Fruit fly (Drosophila melanogaster) whole organism, embryonic: Measurements from ENCODE around the gene Srr.
A peak's percentile ranks its signal among the peaks of the same experiment; 100 is the strongest.

ENCODE experiments used
- Awh ChIP-seq: fragments of 200-800 bp; sonication (Bioruptor generic); IDR thresholded peaks from 2 replicates; pipeline ENCODE4, ENCODE4 v1.3.6; 2022; ENCODE audit warnings: missing biosample characterization, missing genetic modification characterization
- Bgb ChIP-seq: fragments of 200-800 bp; sonication (Bioruptor generic); IDR thresholded peaks from 2 replicates; pipeline ENCODE4 v1.3.6; 2022; ENCODE audit warnings: missing biosample characterization, missing genetic modification characterization; ENCODE audit not compliant: partially characterized antibody
- Blimp-1 ChIP-seq: fragments of 200-800 bp; sonication (Bioruptor generic); optimal IDR thresholded peaks from 3 replicates; lab custom pipeline; 2018; ENCODE audit warnings: missing biosample characterization, missing genetic modification characterization, mild to moderate bottlenecking, moderate library complexity, missing genetic modification reagents
- CG10147 ChIP-seq: fragments of 200-800 bp; sonication (Bioruptor generic); optimal IDR thresholded peaks from 2 replicates; lab custom pipeline; 2019; ENCODE audit warnings: missing biosample characterization, mild to moderate bottlenecking, missing genetic modification characterization, moderate library complexity
- CG10565 ChIP-seq: fragments of 200-800 bp; sonication (Bioruptor generic); optimal IDR thresholded peaks from 3 replicates; lab custom pipeline; 2016; ENCODE audit warnings: missing biosample characterization, mild to moderate bottlenecking, missing genetic modification characterization
- CG1602 ChIP-seq: fragments of 200-800 bp; sonication (Bioruptor generic); optimal IDR thresholded peaks from 3 replicates; lab custom pipeline; 2016; ENCODE audit warnings: missing biosample characterization, missing genetic modification characterization
- CG1603 ChIP-seq: fragments of 200-800 bp; sonication (Bioruptor generic); optimal IDR thresholded peaks from 2 replicates; lab custom pipeline; 2019; ENCODE audit warnings: missing biosample characterization, mild to moderate bottlenecking, missing genetic modification characterization, moderate library complexity
- CG17361 ChIP-seq: fragments of 200-800 bp; sonication (Bioruptor generic); IDR thresholded peaks from 3 replicates; pipeline ENCODE4 v1.3.6; 2022; ENCODE audit warnings: missing biosample characterization, missing genetic modification characterization
- CG17568 ChIP-seq: fragments of 200-800 bp; sonication (Bioruptor generic); optimal IDR thresholded peaks from 2 replicates; lab custom pipeline; 2018; ENCODE audit warnings: missing biosample characterization, mild to moderate bottlenecking, missing genetic modification characterization, moderate library complexity
- CG17912 ChIP-seq: fragments of 200-800 bp; sonication (Bioruptor generic); optimal IDR thresholded peaks from 2 replicates; lab custom pipeline; 2018; ENCODE audit warnings: missing biosample characterization, mild to moderate bottlenecking, missing genetic modification characterization
- CG30403 ChIP-seq: fragments of 200-800 bp; sonication (Bioruptor generic); optimal IDR thresholded peaks from 3 replicates; lab custom pipeline; 2016; ENCODE audit warnings: missing biosample characterization, missing genetic modification characterization
- CG32532 ChIP-seq: fragments of 200-800 bp; sonication (Bioruptor generic); IDR thresholded peaks from 2 replicates; pipeline ENCODE4 v1.3.6; 2022; ENCODE audit warnings: missing biosample characterization, missing genetic modification characterization
- CG32772 ChIP-seq: fragments of 200-800 bp; sonication (Bioruptor generic); IDR thresholded peaks from 2 replicates; pipeline ENCODE4 v1.3.6; 2022; ENCODE audit warnings: missing biosample characterization, missing genetic modification characterization
- CG3281 ChIP-seq: fragments of 200-800 bp; sonication (Bioruptor generic); optimal IDR thresholded peaks from 3 replicates; lab custom pipeline; 2017; ENCODE audit warnings: missing biosample characterization, mild to moderate bottlenecking, missing genetic modification characterization
- CG43689 ChIP-seq: fragments of 200-800 bp; sonication (Bioruptor generic); IDR thresholded peaks from 2 replicates; pipeline ENCODE4 v1.3.6; 2022; ENCODE audit warnings: missing biosample characterization, missing genetic modification characterization
- CG4404 ChIP-seq: fragments of 200-800 bp; sonication (Bioruptor generic); IDR thresholded peaks from 2 replicates; pipeline ENCODE4 v1.3.6; 2022; ENCODE audit warnings: missing biosample characterization, missing genetic modification characterization
- CG6175 ChIP-seq: fragments of 200-800 bp; sonication (Bioruptor generic); IDR thresholded peaks from 3 replicates; pipeline ENCODE4 v1.3.6; 2022; ENCODE audit warnings: missing biosample characterization, missing genetic modification characterization
- CG6272 ChIP-seq: fragments of 200-800 bp; sonication (Bioruptor generic); IDR thresholded peaks from 2 replicates; pipeline ENCODE4 v1.3.6; 2022; ENCODE audit warnings: missing biosample characterization, missing genetic modification characterization
- CG6689 ChIP-seq: fragments of 200-800 bp; sonication (Bioruptor generic); IDR thresholded peaks from 2 replicates; pipeline ENCODE4 v1.3.6; 2022; ENCODE audit warnings: missing biosample characterization, missing genetic modification characterization
- CG7987 ChIP-seq: fragments of 200-800 bp; sonication (Bioruptor generic); optimal IDR thresholded peaks from 2 replicates; lab custom pipeline; 2018; ENCODE audit warnings: missing biosample characterization, mild to moderate bottlenecking, missing genetic modification characterization, moderate library complexity
- CG9932 ChIP-seq: fragments of 200-800 bp; sonication (Bioruptor generic); IDR thresholded peaks from 2 replicates; pipeline ENCODE4 v1.3.6; 2022; ENCODE audit warnings: missing biosample characterization, missing genetic modification characterization
- H15 ChIP-seq: fragments of 200-800 bp; sonication (Bioruptor generic); IDR thresholded peaks from 3 replicates; pipeline ENCODE4 v1.3.6; 2022; ENCODE audit warnings: missing biosample characterization, missing genetic modification characterization
- Hr39 ChIP-seq: fragments of >200 bp; optimal IDR thresholded peaks from 2 replicates; lab custom pipeline; 2017
- MBD-R2 ChIP-seq: fragments of 200-800 bp; sonication (Bioruptor generic); IDR thresholded peaks from 2 replicates; pipeline ENCODE4 v1.3.6; 2022; ENCODE audit warnings: missing biosample characterization, missing genetic modification characterization
- MTF-1 ChIP-seq: fragments of 200-800 bp; sonication (Bioruptor generic); optimal IDR thresholded peaks from 2 replicates; lab custom pipeline; 2018; ENCODE audit warnings: missing biosample characterization, mild to moderate bottlenecking, missing genetic modification characterization, borderline replicate concordance
- Neu2 ChIP-seq: fragments of 200-800 bp; sonication (Bioruptor generic); optimal IDR thresholded peaks from 3 replicates; lab custom pipeline; 2016; ENCODE audit warnings: missing biosample characterization, missing genetic modification characterization, borderline replicate concordance
- NfI ChIP-seq: fragments of 200-800 bp; sonication (Bioruptor generic); optimal IDR thresholded peaks from 3 replicates; lab custom pipeline; 2018; ENCODE audit warnings: missing biosample characterization, mild to moderate bottlenecking, missing genetic modification characterization, moderate library complexity
- Oaz ChIP-seq: fragments of 200-800 bp; sonication (Bioruptor generic); IDR thresholded peaks from 2 replicates; pipeline ENCODE4 v1.3.6; 2022; ENCODE audit warnings: missing biosample characterization, missing genetic modification characterization
- Oli ChIP-seq: fragments of 200-800 bp; sonication (Bioruptor generic); optimal IDR thresholded peaks from 2 replicates; lab custom pipeline; 2018; ENCODE audit warnings: missing biosample characterization, mild to moderate bottlenecking, missing genetic modification characterization, moderate library complexity
- Sry-δ ChIP-seq: fragments of 200-800 bp; sonication (Bioruptor generic); optimal IDR thresholded peaks from 2 replicates; lab custom pipeline; 2016; ENCODE audit warnings: missing biosample characterization, missing genetic modification characterization
- TFAM ChIP-seq: fragments of 200-800 bp; sonication (Bioruptor generic); optimal IDR thresholded peaks from 2 replicates; lab custom pipeline; 2017; ENCODE audit warnings: missing biosample characterization, missing genetic modification characterization, inconsistent platforms
- amos ChIP-seq: fragments of 200-800 bp; sonication (Bioruptor generic); IDR thresholded peaks from 2 replicates; pipeline ENCODE4 v1.3.6; 2022; ENCODE audit warnings: missing biosample characterization, missing genetic modification characterization; ENCODE audit not compliant: partially characterized antibody
- aop ChIP-seq: fragments of 200-800 bp; sonication (Bioruptor generic); IDR thresholded peaks from 2 replicates; pipeline ENCODE4 v1.3.6; 2022; ENCODE audit warnings: missing biosample characterization, missing genetic modification characterization
- ash1 ChIP-seq: fragments of 200-800 bp; sonication (Bioruptor generic); optimal IDR thresholded peaks from 2 replicates; lab custom pipeline; 2018; ENCODE audit warnings: missing biosample characterization, mild to moderate bottlenecking, missing genetic modification characterization
- bab2 ChIP-seq: fragments of 200-800 bp; sonication (Bioruptor generic); optimal IDR thresholded peaks from 2 replicates; lab custom pipeline; 2016; ENCODE audit warnings: missing biosample characterization, missing genetic modification characterization
- ci ChIP-seq: fragments of 200-800 bp; sonication (Bioruptor generic); IDR thresholded peaks from 3 replicates; pipeline ENCODE4 v1.3.6; 2022; ENCODE audit warnings: missing biosample characterization, missing genetic modification characterization
- esg ChIP-seq: fragments of 200-800 bp; sonication (Bioruptor generic); conservative IDR thresholded peaks from 2 replicates; pipeline ENCODE4 v1.3.6; 2022; ENCODE audit warnings: missing biosample characterization, missing genetic modification characterization
- grau ChIP-seq: fragments of 200-800 bp; optimal IDR thresholded peaks from 3 replicates; lab custom pipeline; 2019; ENCODE audit warnings: missing biosample characterization, mild to moderate bottlenecking, missing genetic modification characterization, moderate library complexity
- hbn ChIP-seq: fragments of 200-800 bp; sonication (Bioruptor generic); IDR thresholded peaks from 2 replicates; pipeline ENCODE4 v1.3.6; 2022; ENCODE audit warnings: missing biosample characterization, missing genetic modification characterization; ENCODE audit not compliant: partially characterized antibody
- hkb ChIP-seq, 2 experiments: fragments of 200-800 bp in 1 of 2; fragments of >200 bp in 1 of 2; sonication (Bioruptor generic) in 1 of 2; IDR thresholded peaks in 1 of 2; optimal IDR thresholded peaks in 1 of 2; 2 replicates each; pipeline versions ENCODE4 v1.3.6 to Lab custom; 2017 to 2022; ENCODE audit warnings: missing biosample characterization in 1 of 2, missing genetic modification characterization in 1 of 2
- knrl ChIP-seq: fragments of 200-800 bp; sonication (Bioruptor generic); IDR thresholded peaks from 3 replicates; pipeline ENCODE4 v1.3.6; 2022; ENCODE audit warnings: missing biosample characterization, missing genetic modification characterization; ENCODE audit not compliant: partially characterized antibody
- luna ChIP-seq: fragments of 200-800 bp; sonication (Bioruptor generic); optimal IDR thresholded peaks from 2 replicates; lab custom pipeline; 2016; ENCODE audit warnings: missing biosample characterization, missing genetic modification characterization
- pb ChIP-seq: fragments of 200-800 bp; sonication (Bioruptor generic); optimal IDR thresholded peaks from 3 replicates; lab custom pipeline; 2016; ENCODE audit warnings: missing biosample characterization, missing genetic modification characterization
- row ChIP-seq: fragments of 200-800 bp; sonication (Bioruptor generic); IDR thresholded peaks from 3 replicates; pipeline ENCODE4 v1.3.6; 2022; ENCODE audit warnings: missing biosample characterization, missing genetic modification characterization
- sens ChIP-seq: fragments of 200-800 bp; sonication (Bioruptor generic); peaks from one replicate; lab custom pipeline; 2016; ENCODE audit warnings: missing biosample characterization, missing genetic modification characterization
- slbo ChIP-seq: fragments of 200-800 bp; sonication (Bioruptor generic); IDR thresholded peaks from 2 replicates; pipeline ENCODE4 v1.3.6; 2022; ENCODE audit warnings: missing biosample characterization, missing genetic modification characterization
- stc ChIP-seq: fragments of 200-800 bp; sonication (Bioruptor generic); IDR thresholded peaks from 2 replicates; pipeline ENCODE4 v1.3.6; 2022; ENCODE audit warnings: missing biosample characterization, missing genetic modification characterization
- stwl ChIP-seq: fragments of 200-800 bp; sonication (Bioruptor generic); optimal IDR thresholded peaks from 3 replicates; lab custom pipeline; 2018; ENCODE audit warnings: missing biosample characterization, mild to moderate bottlenecking, missing genetic modification characterization, moderate library complexity
- vfl ChIP-seq: fragments of 200-800 bp; sonication (Bioruptor generic); optimal IDR thresholded peaks from 2 replicates; lab custom pipeline; 2016; ENCODE audit warnings: missing biosample characterization, missing genetic modification characterization
- wdn ChIP-seq: fragments of 200-800 bp; sonication (Bioruptor generic); IDR thresholded peaks from 2 replicates; pipeline ENCODE4 v1.3.6; 2022; ENCODE audit warnings: missing biosample characterization, missing genetic modification characterization
- z ChIP-seq: fragments of 200-800 bp; sonication (Bioruptor generic); IDR thresholded peaks from 3 replicates; pipeline ENCODE4 v1.3.6; 2022; ENCODE audit warnings: missing biosample characterization, missing genetic modification characterization

The Srr gene

DNA sequence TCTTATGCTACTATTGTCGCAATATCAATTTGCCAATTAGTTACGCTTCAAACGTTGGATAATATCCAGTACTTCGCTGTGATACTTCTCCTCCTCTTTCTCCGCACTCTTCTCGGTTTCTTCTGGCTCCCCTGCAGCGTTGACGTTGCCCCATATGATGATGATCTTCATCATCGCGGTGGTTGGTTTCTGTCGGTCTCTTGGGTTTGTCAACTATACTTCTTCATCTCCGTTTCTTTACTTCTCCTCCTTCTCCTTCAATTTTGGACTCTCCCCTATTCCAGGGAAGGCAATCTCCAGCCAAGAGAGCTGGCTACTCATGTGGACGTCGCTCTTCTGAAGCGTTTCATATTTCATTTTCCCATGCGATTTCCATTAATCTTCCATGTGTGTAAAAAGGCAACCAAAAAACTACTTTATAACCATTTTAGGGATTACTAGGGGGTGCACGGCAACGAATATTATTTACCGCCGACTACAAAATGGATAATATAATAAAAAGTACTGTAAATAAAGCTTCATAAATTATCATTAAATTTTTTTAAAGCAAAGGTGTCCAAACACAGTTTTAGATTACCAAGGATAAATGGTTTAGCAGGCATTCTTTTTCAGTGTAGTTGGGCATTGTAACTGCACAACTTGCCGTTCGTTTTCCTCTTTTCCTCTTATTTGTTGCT lies 17.4 kb upstream of the Srr start (continued):
- TF ChIP-seq CG30403: peak; percentile 19
- no peak for TF ChIP-seq CG7987
- TF ChIP-seq MTF-1 (GFP tag; lab: Kevin White, UChicago): no peak
- TF ChIP-seq Oaz (GFP tag; lab: Robert Waterston, UW): no peak
- TF ChIP-seq grau (tag; lab: Kevin White, UChicago): peak; percentile 21
- no peak for TF ChIP-seq knrl (GFP tag; lab: Robert Waterston, UW)
- TF ChIP-seq aop (GFP tag; lab: Robert Waterston, UW): no peak
- no peak for TF ChIP-seq hkb (optimal IDR thresholded peaks at IDR 0.05; lab: Kevin White, UChicago)
- TF ChIP-seq hkb (GFP tag; IDR thresholded peaks at IDR 0.05; lab: Robert Waterston, UW): no peak
- TF ChIP-seq Bgb (GFP tag; lab: Robert Waterston, UW): no peak
- TF ChIP-seq CG6272 (GFP tag; lab: Robert Waterston, UW): no peak
- TF ChIP-seq slbo (GFP tag; lab: Robert Waterston, UW): no peak
- no peak for TF ChIP-seq CG43689
- no peak for TF ChIP-seq z (GFP tag; lab: Robert Waterston, UW)
- TF ChIP-seq Blimp-1 (GFP tag; lab: Kevin White, UChicago): peak; percentile 28
- no peak for TF ChIP-seq CG1602 (GFP tag; lab: Kevin White, UChicago)
- no peak for TF ChIP-seq hbn (GFP tag; lab: Robert Waterston, UW)
- peak; percentile 47 for TF ChIP-seq sens (GFP tag; lab: Kevin White, UChicago)
- TF ChIP-seq CG6689: no peak
- TF ChIP-seq CG32772 (GFP tag; lab: Robert Waterston, UW): no peak
- no peak for TF ChIP-seq vfl
- no peak for TF ChIP-seq CG17912 (GFP tag; lab: Kevin White, UChicago)
- no peak for TF ChIP-seq CG6175 (GFP tag; lab: Robert Waterston, UW)
- TF ChIP-seq CG1603 (tag; lab: Kevin White, UChicago): peak; percentile 19
- TF ChIP-seq ash1 (GFP tag; lab: Kevin White, UChicago): no peak
- no peak for TF ChIP-seq CG10565 (GFP tag; lab: Kevin White, UChicago)
- 0 out of 3 replicates have a peak, but pooled peaks have one; percentile 31 for TF ChIP-seq row
- TF ChIP-seq TFAM (GFP tag; lab: Kevin White, UChicago): no peak
- TF ChIP-seq bab2 (GFP tag; lab: Kevin White, UChicago): no peak
- TF ChIP-seq esg (GFP tag; lab: Robert Waterston, UW): no peak
- TF ChIP-seq H15 (GFP tag; lab: Robert Waterston, UW): no peak
- no peak for TF ChIP-seq Hr39 (lab: Kevin White, UChicago)
- no peak for TF ChIP-seq CG32532
- no peak for TF ChIP-seq CG9932
- no peak for TF ChIP-seq luna
- peak; percentile 31 for TF ChIP-seq Oli (tag; lab: Kevin White, UChicago)
- TF ChIP-seq CG10147 (GFP tag; lab: Kevin White, UChicago): no peak
- 0 out of 3 replicates have a peak, but pooled peaks have one; percentile 13 for TF ChIP-seq ci (GFP tag; lab: Robert Waterston, UW)
- TF ChIP-seq Sry-δ (GFP tag; lab: Kevin White, UChicago): no peak
- no peak for TF ChIP-seq Awh
- no peak for TF ChIP-seq MBD-R2 (GFP tag; lab: Robert Waterston, UW)
- TF ChIP-seq stwl (tag; lab: Kevin White, UChicago): no peak
- TF ChIP-seq NfI (GFP tag; lab: Kevin White, UChicago): no peak
- no peak for TF ChIP-seq pb (GFP tag; lab: Kevin White, UChicago)
- no peak for TF ChIP-seq CG3281 (GFP tag; lab: Kevin White, UChicago)
- peak; percentile 37; the same call in 1 of the 3 replicates for TF ChIP-seq CG17361 (GFP tag; lab: Robert Waterston, UW)
- no peak for TF ChIP-seq wdn
- peak; percentile 40 for TF ChIP-seq CG17568
- TF ChIP-seq stc (GFP tag; lab: Robert Waterston, UW): no peak
- peak; percentile 44; the same call in 1 of the 2 replicates for TF ChIP-seq CG4404 (GFP tag; lab: Robert Waterston, UW)
- no peak for TF ChIP-seq Neu2 (GFP tag; lab: Kevin White, UChicago)
- TF ChIP-seq amos (GFP tag; lab: Robert Waterston, UW): no peak
